Fruit fly (Drosophila melanogaster) whole organism, pupa: ENCODE results near the gene Ork1.

Experiments
- CG10348 ChIP-seq: fragments of 200-800 bp; sonication (Bioruptor generic); IDR thresholded peaks from 2 replicates; pipeline ENCODE4 v1.3.6; 2022; ENCODE audit warnings: missing biosample characterization, missing genetic modification characterization
- CG14655 ChIP-seq: fragments of 200-800 bp; sonication (Bioruptor generic); optimal IDR thresholded peaks from 3 replicates; lab custom pipeline; 2017; ENCODE audit warnings: mild to moderate bottlenecking, missing biosample characterization, missing genetic modification reagents, missing genetic modification characterization
- CG15710 ChIP-seq: fragments of 200-800 bp; sonication (Bioruptor generic); optimal IDR thresholded peaks from 2 replicates; lab custom pipeline; 2018; ENCODE audit warnings: missing biosample characterization, mild to moderate bottlenecking, missing genetic modification characterization, moderate library complexity
- CG34367 ChIP-seq: fragments of 200-800 bp; sonication (Bioruptor generic); optimal IDR thresholded peaks from 2 replicates; lab custom pipeline; 2018; ENCODE audit warnings: missing biosample characterization, mild to moderate bottlenecking, missing genetic modification characterization
- CG8301 ChIP-seq: fragments of 200-800 bp; sonication (Bioruptor generic); optimal IDR thresholded peaks from 2 replicates; lab custom pipeline; 2018; ENCODE audit warnings: missing biosample characterization, mild to moderate bottlenecking, missing genetic modification characterization
- CG9948 ChIP-seq: fragments of 200-800 bp; sonication (Bioruptor generic); optimal IDR thresholded peaks from 2 replicates; lab custom pipeline; 2018; ENCODE audit warnings: missing biosample characterization, mild to moderate bottlenecking, missing genetic modification characterization, moderate library complexity
- Snoo ChIP-seq: fragments of 200-800 bp; sonication (Bioruptor generic); optimal IDR thresholded peaks from 3 replicates; lab custom pipeline; 2017; ENCODE audit warnings: missing biosample characterization, mild to moderate bottlenecking, missing genetic modification characterization, inconsistent platforms
- fd96Ca ChIP-seq: fragments of 200-800 bp; sonication (Bioruptor generic); IDR thresholded peaks from 3 replicates; pipeline ENCODE4 v1.3.6; 2022; ENCODE audit warnings: missing biosample characterization, missing genetic modification characterization
- gl ChIP-seq: fragments of 200-800 bp; sonication (Bioruptor generic); optimal IDR thresholded peaks from 2 replicates; lab custom pipeline; 2018; ENCODE audit warnings: missing biosample characterization, mild to moderate bottlenecking, missing genetic modification characterization

dm6 chrX:10932300-10932699, 41.2 kb upstream of the Ork1 start:
- TF ChIP-seq CG10348 (GFP tag; lab: Robert Waterston, UW), result no peak
- TF ChIP-seq CG14655 (GFP tag; lab: Kevin White, UChicago), result no peak
- peak; percentile 25; the same call in 1 of the 3 replicates for TF ChIP-seq fd96Ca (GFP tag; lab: Robert Waterston, UW)
- no peak for TF ChIP-seq CG9948 (tag; lab: Kevin White, UChicago)
- no peak for TF ChIP-seq CG8301
- peak; percentile 36 for TF ChIP-seq CG15710 (tag; lab: Kevin White, UChicago)
- peak; percentile 1 for TF ChIP-seq Snoo
- peak; percentile 50 for TF ChIP-seq gl (tag; lab: Kevin White, UChicago)
- TF ChIP-seq CG34367 (tag; lab: Kevin White, UChicago), result peak; percentile 15
